Fruit fly (Drosophila melanogaster) whole organism, embryonic: ENCODE data around the gene Hsp22.

ENCODE experiments used
- Abd-B ChIP-seq: fragments of 200-800 bp; sonication (Bioruptor generic); optimal IDR thresholded peaks from 2 replicates; lab custom pipeline; 2018; ENCODE audit warnings: missing biosample characterization, mild to moderate bottlenecking, missing genetic modification characterization, moderate library complexity
- Aef1 ChIP-seq: fragments of 200-800 bp; sonication (Bioruptor generic); IDR thresholded peaks from 3 replicates; pipeline ENCODE4 v1.3.6; 2022; ENCODE audit warnings: missing biosample characterization, missing genetic modification characterization
- Awh ChIP-seq: fragments of 200-800 bp; sonication (Bioruptor generic); IDR thresholded peaks from 2 replicates; pipeline ENCODE4, ENCODE4 v1.3.6; 2022; ENCODE audit warnings: missing biosample characterization, missing genetic modification characterization
- CG10654 ChIP-seq: fragments of 200-800 bp; sonication (Bioruptor generic); optimal IDR thresholded peaks from 2 replicates; lab custom pipeline; 2016; ENCODE audit warnings: missing biosample characterization, missing genetic modification characterization
- CG11504 ChIP-seq: fragments of 200-800 bp; sonication (Bioruptor generic); optimal IDR thresholded peaks from 3 replicates; lab custom pipeline; 2019; ENCODE audit warnings: missing biosample characterization, mild to moderate bottlenecking, missing genetic modification characterization, moderate library complexity
- CG12104 ChIP-seq: fragments of 200-800 bp; sonication (Bioruptor generic); optimal IDR thresholded peaks from 3 replicates; lab custom pipeline; 2016; ENCODE audit warnings: missing biosample characterization, missing genetic modification characterization
- CG12155 ChIP-seq: fragments of 200-800 bp; sonication (Bioruptor generic); optimal IDR thresholded peaks from 3 replicates; lab custom pipeline; 2016; ENCODE audit warnings: missing biosample characterization, missing genetic modification characterization
- CG14710 ChIP-seq: fragments of 200-800 bp; sonication (Bioruptor generic); optimal IDR thresholded peaks from 3 replicates; lab custom pipeline; 2019; ENCODE audit warnings: missing biosample characterization, mild to moderate bottlenecking, missing genetic modification characterization, moderate library complexity
- CG15073 ChIP-seq: fragments of 200-800 bp; sonication (Bioruptor generic); optimal IDR thresholded peaks from 2 replicates; lab custom pipeline; 2016; ENCODE audit warnings: missing biosample characterization, missing genetic modification characterization
- CG2199 ChIP-seq: fragments of 200-800 bp; sonication (Bioruptor generic); IDR thresholded peaks from 3 replicates; pipeline ENCODE4 v1.3.6; 2022; ENCODE audit warnings: missing biosample characterization, missing genetic modification characterization
- CG3281 ChIP-seq: fragments of 200-800 bp; sonication (Bioruptor generic); optimal IDR thresholded peaks from 3 replicates; lab custom pipeline; 2017; ENCODE audit warnings: missing biosample characterization, mild to moderate bottlenecking, missing genetic modification characterization
- CG34422 ChIP-seq: fragments of 200-800 bp; sonication (Bioruptor generic); IDR thresholded peaks from 3 replicates; pipeline ENCODE4 v1.3.6; 2022; ENCODE audit warnings: missing biosample characterization, missing genetic modification characterization
- CG3847 ChIP-seq: fragments of 200-800 bp; sonication (Bioruptor generic); IDR thresholded peaks from 2 replicates; pipeline ENCODE4 v1.3.6; 2022; ENCODE audit warnings: missing biosample characterization, missing genetic modification characterization
- CG8388 ChIP-seq: fragments of 200-800 bp; sonication (Bioruptor generic); optimal IDR thresholded peaks from 2 replicates; lab custom pipeline; 2019; ENCODE audit warnings: missing biosample characterization, mild to moderate bottlenecking, missing genetic modification characterization, moderate library complexity
- CG9609 ChIP-seq: fragments of 200-800 bp; sonication (Bioruptor generic); optimal IDR thresholded peaks from 3 replicates; lab custom pipeline; 2016; ENCODE audit warnings: missing biosample characterization, missing genetic modification characterization
- Dek ChIP-seq: fragments of 200-800 bp; sonication (Bioruptor generic); optimal IDR thresholded peaks from 3 replicates; lab custom pipeline; 2019; ENCODE audit warnings: missing biosample characterization, mild to moderate bottlenecking, missing genetic modification characterization, moderate library complexity
- Doc3 ChIP-seq: fragments of 200-800 bp; sonication (Bioruptor generic); IDR thresholded peaks from 3 replicates; pipeline ENCODE4 v1.3.6; 2022; ENCODE audit warnings: missing biosample characterization, missing genetic modification characterization; ENCODE audit not compliant: partially characterized antibody
- Fer1 ChIP-seq: fragments of 200-800 bp; sonication (Bioruptor generic); optimal IDR thresholded peaks from 2 replicates; lab custom pipeline; 2017; ENCODE audit warnings: missing biosample characterization, mild to moderate bottlenecking, missing genetic modification characterization
- Hand ChIP-seq: fragments of 200-800 bp; sonication (Bioruptor generic); optimal IDR thresholded peaks from 2 replicates; lab custom pipeline; 2017; ENCODE audit warnings: mild to moderate bottlenecking, missing biosample characterization, missing genetic modification reagents, missing genetic modification characterization
- Hmx ChIP-seq: fragments of 200-800 bp; sonication (Bioruptor generic); optimal IDR thresholded peaks from 2 replicates; lab custom pipeline; 2016; ENCODE audit warnings: missing biosample characterization, missing genetic modification characterization
- Hr3 ChIP-seq: fragments of 200-800 bp; sonication (Bioruptor generic); optimal IDR thresholded peaks from 3 replicates; lab custom pipeline; 2016; ENCODE audit warnings: missing biosample characterization, missing genetic modification characterization
- NC2β ChIP-seq: fragments of 200-800 bp; sonication (Bioruptor generic); optimal IDR thresholded peaks from 2 replicates; lab custom pipeline; 2016; ENCODE audit warnings: missing biosample characterization, missing genetic modification characterization
- NFAT ChIP-seq: fragments of 200-800 bp; sonication (Bioruptor generic); IDR thresholded peaks from 2 replicates; pipeline ENCODE4 v1.3.6; 2022; ENCODE audit warnings: missing biosample characterization, missing genetic modification characterization
- Neu2 ChIP-seq: fragments of 200-800 bp; sonication (Bioruptor generic); optimal IDR thresholded peaks from 3 replicates; lab custom pipeline; 2016; ENCODE audit warnings: missing biosample characterization, missing genetic modification characterization, borderline replicate concordance
- Vsx1 ChIP-seq: fragments of 200-800 bp; sonication (Bioruptor generic); optimal IDR thresholded peaks from 2 replicates; lab custom pipeline; 2017; ENCODE audit warnings: missing biosample characterization, mild to moderate bottlenecking, missing genetic modification characterization, missing genetic modification reagents
- Xbp1 ChIP-seq: fragments of 200-800 bp; sonication (Bioruptor generic); optimal IDR thresholded peaks from 3 replicates; lab custom pipeline; 2016; ENCODE audit warnings: missing biosample characterization, mild to moderate bottlenecking, missing genetic modification characterization
- Xrp1 ChIP-seq: fragments of 200-800 bp; sonication (Bioruptor generic); IDR thresholded peaks from 2 replicates; pipeline ENCODE4 v1.3.6; 2022; ENCODE audit warnings: missing biosample characterization, missing genetic modification characterization
- aop ChIP-seq: fragments of 200-800 bp; sonication (Bioruptor generic); IDR thresholded peaks from 2 replicates; pipeline ENCODE4 v1.3.6; 2022; ENCODE audit warnings: missing biosample characterization, missing genetic modification characterization
- cas ChIP-seq: fragments of 200-800 bp; sonication (Bioruptor generic); IDR thresholded peaks from 2 replicates; pipeline ENCODE4 v1.3.6; 2022; ENCODE audit warnings: missing biosample characterization, missing genetic modification characterization
- croc ChIP-seq: fragments of 200-800 bp; sonication (Bioruptor generic); conservative IDR thresholded peaks from 3 replicates; pipeline ENCODE4 v1.3.6; 2022; ENCODE audit warnings: missing biosample characterization, missing genetic modification characterization
- da ChIP-seq: fragments of 200-800 bp; sonication (Bioruptor generic); optimal IDR thresholded peaks from 2 replicates; lab custom pipeline; 2016; ENCODE audit warnings: missing biosample characterization, missing genetic modification characterization
- disco-r ChIP-seq: fragments of 200-800 bp; sonication (Bioruptor generic); optimal IDR thresholded peaks from 2 replicates; lab custom pipeline; 2016; ENCODE audit warnings: missing biosample characterization, missing genetic modification characterization
- ewg ChIP-seq: fragments of 200-800 bp; sonication (Bioruptor generic); optimal IDR thresholded peaks from 3 replicates; lab custom pipeline; 2017; ENCODE audit warnings: mild to moderate bottlenecking, missing biosample characterization, missing genetic modification reagents, missing genetic modification characterization
- gem ChIP-seq: fragments of 200-800 bp; sonication (Bioruptor generic); optimal IDR thresholded peaks from 2 replicates; lab custom pipeline; 2019; ENCODE audit warnings: missing biosample characterization, mild to moderate bottlenecking, missing genetic modification characterization, moderate library complexity
- jumu ChIP-seq: fragments of 200-800 bp; sonication (Bioruptor generic); optimal IDR thresholded peaks from 3 replicates; lab custom pipeline; 2016; ENCODE audit warnings: missing biosample characterization, missing genetic modification characterization
- kay ChIP-seq: fragments of 200-800 bp; sonication (Bioruptor generic); optimal IDR thresholded peaks from 2 replicates; lab custom pipeline; 2016; ENCODE audit warnings: missing biosample characterization, missing genetic modification characterization
- mld ChIP-seq: fragments of 200-800 bp; sonication (Bioruptor generic); IDR thresholded peaks from 3 replicates; pipeline ENCODE4 v1.3.6; 2022; ENCODE audit warnings: missing biosample characterization, missing genetic modification characterization; ENCODE audit not compliant: partially characterized antibody
- nau ChIP-seq: fragments of 200-800 bp; sonication (Bioruptor generic); optimal IDR thresholded peaks from 3 replicates; lab custom pipeline; 2017; ENCODE audit warnings: missing biosample characterization, mild to moderate bottlenecking, missing genetic modification characterization, missing genetic modification reagents
- odd ChIP-seq: fragments of 200-800 bp; sonication (Bioruptor generic); optimal IDR thresholded peaks from 2 replicates; lab custom pipeline; 2017; ENCODE audit warnings: missing biosample characterization, mild to moderate bottlenecking, missing genetic modification characterization
- org-1 ChIP-seq: fragments of 200-800 bp; sonication (Bioruptor generic); optimal IDR thresholded peaks from 2 replicates; lab custom pipeline; 2017; ENCODE audit warnings: missing biosample characterization, missing genetic modification characterization
- pan ChIP-seq, 4 experiments: fragments of >200 bp in 3 of 4; fragments of 200-800 bp in 1 of 4; sonication (Bioruptor generic) in 1 of 4; optimal IDR thresholded peaks in 3 of 4; IDR thresholded peaks in 1 of 4; 2 replicates each; pipeline versions ENCODE4 v1.3.6 to Lab custom; 2017 to 2022; ENCODE audit warnings: missing biosample characterization in 2 of 4, missing genetic modification characterization in 2 of 4, mixed read lengths in 1 of 4
- prd ChIP-seq, 3 experiments: fragments of >200 bp in 2 of 3; fragments of 200-800 bp in 1 of 3; sonication (Bioruptor generic) in 1 of 3; optimal IDR thresholded peaks in 2 of 3; IDR thresholded peaks in 1 of 3; 2 replicates in 2 of 3; 3 replicates in 1 of 3; pipeline versions ENCODE4 v1.3.6 to Lab custom; 2017 to 2022; ENCODE audit warnings: missing biosample characterization in 1 of 3, missing genetic modification characterization in 1 of 3
- schlank ChIP-seq: fragments of 200-800 bp; sonication (Bioruptor generic); optimal IDR thresholded peaks from 2 replicates; lab custom pipeline; 2018; ENCODE audit warnings: missing biosample characterization, mild to moderate bottlenecking, missing genetic modification characterization
- sens-2 ChIP-seq: fragments of 200-800 bp; sonication (Bioruptor generic); IDR thresholded peaks from 2 replicates; pipeline ENCODE4 v1.3.6; 2022; ENCODE audit warnings: missing biosample characterization, missing genetic modification characterization
- slbo ChIP-seq: fragments of 200-800 bp; sonication (Bioruptor generic); IDR thresholded peaks from 2 replicates; pipeline ENCODE4 v1.3.6; 2022; ENCODE audit warnings: missing biosample characterization, missing genetic modification characterization
- slou ChIP-seq: fragments of 200-800 bp; sonication (Bioruptor generic); optimal IDR thresholded peaks from 3 replicates; lab custom pipeline; 2016; ENCODE audit warnings: missing biosample characterization, missing genetic modification characterization
- vnd ChIP-seq: fragments of 200-800 bp; sonication (Bioruptor generic); IDR thresholded peaks from 3 replicates; pipeline ENCODE4 v1.3.6; 2022; ENCODE audit warnings: missing biosample characterization, missing genetic modification characterization; ENCODE audit not compliant: partially characterized antibody
- zfh1 ChIP-seq: fragments of 200-800 bp; sonication (Bioruptor generic); IDR thresholded peaks from 3 replicates; pipeline ENCODE4 v1.3.6; 2022; ENCODE audit warnings: missing biosample characterization, missing genetic modification characterization

The Hsp22 gene

DNA sequence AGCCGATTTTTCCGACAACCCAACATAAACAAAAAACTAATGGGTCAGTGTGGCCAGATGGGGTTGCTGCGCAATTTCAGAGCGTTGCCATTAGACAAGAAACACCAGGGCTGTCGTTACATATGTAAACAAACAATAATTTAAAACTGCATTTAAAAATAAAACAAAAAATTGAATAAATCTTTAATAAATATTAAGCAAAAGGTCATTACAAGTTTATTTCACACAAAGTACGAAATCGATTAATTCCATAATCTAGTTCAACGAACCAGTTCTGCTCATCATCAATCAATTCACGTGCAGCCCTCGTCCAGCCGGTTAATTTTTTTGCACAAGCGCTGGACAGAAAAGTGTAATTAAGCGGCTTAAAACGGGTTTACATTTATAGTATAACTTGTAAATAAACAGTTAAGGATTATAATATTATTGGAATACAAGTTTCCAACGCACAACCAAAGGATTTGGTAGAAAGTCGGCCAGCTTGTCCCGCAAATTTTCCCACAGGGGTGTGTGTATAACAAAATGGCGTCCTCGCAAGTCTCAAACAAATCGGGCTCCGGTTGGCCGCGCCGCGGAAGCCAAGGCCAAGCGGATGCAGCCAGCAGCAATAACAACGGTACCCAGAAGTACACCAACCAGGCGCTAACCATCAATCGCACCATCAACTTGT lies 38.2 kb downstream of the Hsp22 start, which contains the start of the genes CG4022 and Cpsf5 (continued):
- peak; percentile 45 for TF ChIP-seq org-1 (GFP tag; lab: Kevin White, UChicago)
- TF ChIP-seq Vsx1 (GFP tag; lab: Kevin White, UChicago): no peak
- TF ChIP-seq jumu (GFP tag; lab: Kevin White, UChicago): peak; percentile 67
- peak; percentile 85 for TF ChIP-seq CG12104 (GFP tag; lab: Kevin White, UChicago)
- TF ChIP-seq croc (GFP tag; lab: Robert Waterston, UW): peak; percentile 73
- TF ChIP-seq slou: peak; percentile 51
- peak; percentile 78 for TF ChIP-seq CG8388 (GFP tag; lab: Kevin White, UChicago)
- peak; percentile 89 for TF ChIP-seq Xrp1 (GFP tag; lab: Robert Waterston, UW)
- peak; percentile 44 for TF ChIP-seq NC2β (GFP tag; lab: Kevin White, UChicago)
- TF ChIP-seq Aef1 (GFP tag; lab: Robert Waterston, UW): peak; percentile 76
- peak; percentile 26; the same call in 1 of the 3 replicates for TF ChIP-seq CG2199
- TF ChIP-seq Hand: peak; percentile 55
- TF ChIP-seq CG10654: peak; percentile 80
- TF ChIP-seq Awh (GFP tag; lab: Robert Waterston, UW): peak; percentile 62; the same call in 1 of the 2 replicates
- no peak for TF ChIP-seq prd (optimal IDR thresholded peaks at IDR 0.05; lab: Kevin White, UChicago)
- peak; percentile 84 for TF ChIP-seq prd (GFP tag; IDR thresholded peaks at IDR 0.05; lab: Robert Waterston, UW)
- peak; percentile 93 for TF ChIP-seq gem (tag; lab: Kevin White, UChicago)
- no peak for TF ChIP-seq vnd
- TF ChIP-seq aop (GFP tag; lab: Robert Waterston, UW): no peak
- TF ChIP-seq sens-2 (GFP tag; lab: Robert Waterston, UW): 0 out of 2 replicates have a peak, but pooled peaks have one; percentile 29
- no peak for TF ChIP-seq Neu2 (GFP tag; lab: Kevin White, UChicago)
- peak; percentile 90 for TF ChIP-seq CG14710 (tag; lab: Kevin White, UChicago)
- peak; percentile 72 for TF ChIP-seq NFAT (GFP tag; lab: Robert Waterston, UW)
- peak; percentile 57 for TF ChIP-seq odd (GFP tag; lab: Kevin White, UChicago)
- peak; percentile 50 for TF ChIP-seq CG9609 (GFP tag; lab: Kevin White, UChicago)
- TF ChIP-seq CG34422 (GFP tag; lab: Robert Waterston, UW): peak; percentile 80
- peak; percentile 74 for TF ChIP-seq cas
- TF ChIP-seq Hmx: peak; percentile 44
- TF ChIP-seq CG15073 (GFP tag; lab: Kevin White, UChicago): no peak
- TF ChIP-seq CG12155: peak; percentile 82
- TF ChIP-seq CG11504 (tag; lab: Kevin White, UChicago): peak; percentile 82
- TF ChIP-seq Fer1 (GFP tag; lab: Kevin White, UChicago): peak; percentile 82
- TF ChIP-seq CG3847: peak; percentile 88
- TF ChIP-seq slbo (GFP tag; lab: Robert Waterston, UW): peak; percentile 90
- peak; percentile 75 for TF ChIP-seq Hr3 (GFP tag; lab: Kevin White, UChicago)
- no peak for TF ChIP-seq pan (optimal IDR thresholded peaks at IDR 0.05; lab: Kevin White, UChicago)
- peak in 1 of 2 experiments; percentile 86 for TF ChIP-seq pan (GFP tag; optimal IDR thresholded peaks at IDR 0.05 in 1 of 2, IDR thresholded peaks at IDR 0.05 in 1 of 2)
- peak; percentile 84 for TF ChIP-seq Xbp1 (GFP tag; lab: Kevin White, UChicago)
- TF ChIP-seq Doc3: no peak
- no peak for TF ChIP-seq disco-r (GFP tag; lab: Kevin White, UChicago)
- peak; percentile 83 for TF ChIP-seq Dek
- TF ChIP-seq ewg (GFP tag; lab: Kevin White, UChicago): peak; percentile 79
- TF ChIP-seq kay (GFP tag; lab: Kevin White, UChicago): peak; percentile 71
- peak; percentile 83 for TF ChIP-seq zfh1 (GFP tag; lab: Robert Waterston, UW)
- TF ChIP-seq nau (GFP tag; lab: Kevin White, UChicago): peak; percentile 36
- peak; percentile 79 for TF ChIP-seq CG3281 (GFP tag; lab: Kevin White, UChicago)
- TF ChIP-seq Abd-B (GFP tag; lab: Kevin White, UChicago): peak; percentile 86
- peak; percentile 21 for TF ChIP-seq da (GFP tag; lab: Kevin White, UChicago)
- TF ChIP-seq mld: no peak
- peak; percentile 63 for TF ChIP-seq schlank (tag; lab: Kevin White, UChicago)
